Worm (Caenorhabditis elegans) whole organism, young adult: ENCODE data around the gene dpy-6.

ENCODE experiments used
- ama-1 ChIP-seq, 3 experiments: fragments of 150-350 bp in 1 of 3; sonication (generic microtip) in 2 of 3; optimal IDR thresholded peaks; 2 replicates each; lab custom pipeline; 2014 to 2018; ENCODE audit warnings: missing biosample characterization in 2 of 3, missing genetic modification characterization in 2 of 3, missing genetic modification reagents in 2 of 3
- attf-6 ChIP-seq: fragments of 200-800 bp; sonication (Bioruptor generic); IDR thresholded peaks from 2 replicates; pipeline ENCODE4 v1.3.6; 2022; ENCODE audit warnings: missing genetic modification reagents, missing genetic modification characterization, missing compliant biosample characterization
- ceh-58 ChIP-seq: fragments of 200-800 bp; sonication (Bioruptor generic); IDR thresholded peaks from 2 replicates; pipeline ENCODE4 v1.3.6; 2022; ENCODE audit warnings: missing genetic modification characterization, missing compliant biosample characterization
- ceh-91 ChIP-seq: fragments of 200-800 bp; sonication (Bioruptor generic); IDR thresholded peaks from 2 replicates; pipeline ENCODE4 v1.3.6; 2022; ENCODE audit warnings: missing genetic modification reagents, missing genetic modification characterization, missing compliant biosample characterization

DNA sequence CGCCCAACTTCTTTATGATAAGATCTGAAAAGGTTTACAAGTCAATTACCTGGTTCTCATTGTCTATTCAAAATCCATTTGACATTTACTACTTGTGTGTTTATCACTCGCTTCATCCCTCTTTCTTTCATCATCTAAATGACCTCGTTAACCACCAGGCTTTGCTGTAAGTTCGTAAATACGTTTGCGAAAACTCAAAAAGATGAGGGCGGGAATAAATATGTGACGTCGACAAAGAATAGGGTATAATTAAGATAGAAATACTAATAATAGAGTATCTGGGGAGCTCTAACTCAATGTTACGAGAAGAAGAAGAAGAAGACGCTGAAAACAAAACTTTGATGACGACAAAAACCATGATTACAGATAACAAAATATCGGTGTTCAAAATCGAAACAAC, 34.0 kb upstream of the dpy-6 start:
- TF ChIP-seq attf-6 (GFP tag; lab: Robert Waterston, UW) (no peak), ceh-91 (GFP tag; lab: Robert Waterston, UW) (no peak), ceh-58 (no peak), ama-1 (optimal IDR thresholded peaks at IDR 0.05; lab: Kevin White, UChicago) (no peak), ama-1 (GFP tag; optimal IDR thresholded peaks at IDR 0.05; lab: Kevin White, UChicago) (no peak)
